Fruit fly (Drosophila melanogaster): ENCODE measurements around the gene EMC2B.
A peak's percentile ranks its signal among the peaks of the same experiment; 100 is the strongest.

The EMC2B gene

DNA sequence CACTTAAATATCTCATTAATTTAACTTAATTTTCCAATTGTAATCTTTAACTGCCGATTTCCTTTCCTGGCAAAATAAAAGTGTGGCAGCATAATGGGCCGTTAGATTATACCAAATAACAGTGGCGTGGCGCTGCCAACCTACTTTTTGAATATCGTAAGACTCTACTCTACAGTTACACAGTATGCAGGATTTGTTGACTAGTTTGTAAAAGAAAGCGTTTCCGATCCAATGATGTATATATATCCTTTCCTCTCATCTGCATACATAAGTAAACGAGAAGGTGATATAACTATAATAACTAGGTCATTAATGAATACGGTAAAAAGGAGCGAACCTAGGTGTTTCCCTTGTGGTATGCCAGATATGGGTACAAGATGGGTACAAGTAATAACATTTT lies at the start of gene EMC2B:
EMC2B (minus strand) TSS at position 98 of the 400 bp plus-strand sequence.
- TF ChIP-seq CG17801 (GFP tag; optimal IDR thresholded peaks at IDR 0.05; ENCODE audit: partially characterized antibody), result no peak

- TF ChIP-seq CG17801 (GFP tag; optimal IDR thresholded peaks at IDR 0.05; ENCODE audit: partially characterized antibody), result no peak
Measured at dm6 chr3R:17039993-17040807, 48.5 kb upstream of the EMC2B start, which contains the start of the genes CG18213 and Trm7-32. Gene CG18213, minus strand, starts transcription at chr3R:17040203. Gene Trm7-32, plus strand, starts transcription at chr3R:17040682.

- TF ChIP-seq CG17801 (GFP tag; optimal IDR thresholded peaks at IDR 0.05; ENCODE audit: partially characterized antibody), result no peak
Measured at dm6 chr3R:17035945-17036344, 44.3 kb upstream of the EMC2B start, which contains the start of gene CG4009. Gene CG4009, minus strand, starts transcription at chr3R:17036045.

dm6 chr3R:17031502-17031901 lies 39.8 kb upstream of the EMC2B start, which contains the start of gene CG31268:
Gene CG31268, plus strand, starts transcription at chr3R:17031802.
- no peak for TF ChIP-seq CG17801 (GFP tag; optimal IDR thresholded peaks at IDR 0.05; ENCODE audit: partially characterized antibody)

dm6 chr3R:17029796-17030195 lies 38.1 kb upstream of the EMC2B start:
- TF ChIP-seq CG17801 (GFP tag; optimal IDR thresholded peaks at IDR 0.05; ENCODE audit: partially characterized antibody), result no peak

DNA sequence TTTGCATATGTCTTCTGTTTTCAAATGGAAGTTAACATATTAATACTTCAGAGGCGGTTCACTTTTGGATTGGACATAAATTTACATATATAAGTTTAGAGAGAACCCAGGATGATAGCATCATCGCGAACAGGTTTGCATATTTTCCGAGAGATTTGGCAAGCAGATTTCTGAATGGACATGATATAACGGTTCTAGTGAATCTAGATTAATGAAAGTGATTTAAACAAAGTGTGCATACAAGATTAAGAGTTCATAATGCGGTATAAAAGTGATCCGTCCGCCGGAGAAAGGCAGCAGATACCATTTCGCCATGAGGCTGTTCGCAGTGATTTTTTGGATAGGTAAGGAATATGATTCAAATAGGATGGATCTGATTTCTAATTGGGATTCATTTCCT lies 36.7 kb upstream of the EMC2B start, which contains the start of gene CG5225:
CG5225 (plus strand) TSS at position 301 of the 400 bp plus-strand sequence.
- no peak for TF ChIP-seq CG17801 (GFP tag; optimal IDR thresholded peaks at IDR 0.05; ENCODE audit: partially characterized antibody)

DNA sequence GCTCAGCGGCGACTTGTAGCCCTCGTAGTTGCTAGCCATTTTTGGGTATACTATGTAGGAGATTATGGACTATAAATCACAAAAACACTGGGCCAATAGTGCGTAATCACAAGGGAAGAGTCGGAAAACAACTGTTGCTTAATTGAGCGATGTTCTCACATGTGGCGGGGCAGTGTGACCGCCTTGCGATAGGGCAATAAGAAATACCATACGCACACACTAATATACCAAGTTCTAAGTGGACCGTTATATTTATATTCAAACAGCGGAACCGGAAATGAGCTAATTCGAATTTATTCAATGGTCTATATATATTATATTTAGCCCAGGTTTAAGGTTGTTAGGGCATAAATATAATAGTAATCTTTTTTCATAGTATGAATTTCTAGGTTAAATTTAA lies 29.3 kb upstream of the EMC2B start, which contains the start of gene Adsl:
Adsl (minus strand) TSS at position 165 of the 400 bp plus-strand sequence.
- TF ChIP-seq CG17801 (GFP tag; optimal IDR thresholded peaks at IDR 0.05; ENCODE audit: partially characterized antibody), result peak; percentile 85

dm6 chr3R:17018902-17019527 lies 27.3 kb upstream of the EMC2B start:
- no peak for TF ChIP-seq CG17801 (GFP tag; optimal IDR thresholded peaks at IDR 0.05; ENCODE audit: partially characterized antibody)

DNA sequence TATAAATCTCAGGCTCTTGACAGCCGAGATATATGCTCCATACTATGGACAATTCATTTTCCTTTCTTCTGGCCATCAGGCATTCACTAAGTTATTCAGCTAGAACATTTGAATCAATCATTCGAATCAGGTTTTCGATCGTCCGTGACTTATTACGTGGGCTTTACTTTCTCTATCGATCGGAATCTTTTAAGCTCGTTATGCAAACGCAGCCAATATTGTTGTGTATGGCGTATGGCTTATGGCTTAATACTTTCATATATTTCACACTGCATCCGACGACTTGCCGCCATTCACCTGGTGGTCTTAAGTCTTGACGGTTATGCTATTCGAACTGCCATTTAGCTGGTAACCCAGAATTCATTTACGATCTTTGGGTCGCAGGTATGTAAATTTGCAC lies 24.5 kb upstream of the EMC2B start:
- TF ChIP-seq CG17801 (GFP tag; optimal IDR thresholded peaks at IDR 0.05; ENCODE audit: partially characterized antibody), result no peak

dm6 chr3R:17014276-17014675 lies 22.6 kb upstream of the EMC2B start, which contains the start of gene Pxd:
Gene Pxd, plus strand, starts transcription at chr3R:17014576.
- no peak for TF ChIP-seq CG17801 (GFP tag; optimal IDR thresholded peaks at IDR 0.05; ENCODE audit: partially characterized antibody)

DNA sequence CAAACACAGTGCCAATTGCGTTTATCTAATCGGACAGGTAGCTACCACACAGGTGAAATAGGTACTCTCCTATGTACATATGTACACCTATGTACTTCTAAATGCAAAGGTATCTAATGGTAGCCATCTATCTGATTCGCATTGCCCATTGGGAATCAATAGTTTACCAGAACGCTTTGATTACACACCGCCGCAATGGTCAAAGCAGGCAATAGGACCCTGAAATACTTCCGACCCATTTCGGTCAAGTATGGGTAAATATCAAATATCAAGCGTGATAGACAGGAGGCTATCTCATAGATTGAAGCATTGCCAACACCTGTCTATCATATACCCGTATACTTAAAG lies 17.0 kb upstream of the EMC2B start:
- TF ChIP-seq CG17801 (GFP tag; optimal IDR thresholded peaks at IDR 0.05; ENCODE audit: partially characterized antibody), result no peak

dm6 chr3R:17008018-17008674 lies 16.5 kb upstream of the EMC2B start, which contains the start of gene CG8907:
Gene CG8907, plus strand, starts transcription at chr3R:17008269.
- TF ChIP-seq CG17801 (GFP tag; optimal IDR thresholded peaks at IDR 0.05; ENCODE audit: partially characterized antibody), result no peak

- no peak for TF ChIP-seq CG17801 (GFP tag; optimal IDR thresholded peaks at IDR 0.05; ENCODE audit: partially characterized antibody)
Measured at dm6 chr3R:17007336-17007735, 15.7 kb upstream of the EMC2B start.

dm6 chr3R:17003468-17003867 lies 11.8 kb upstream of the EMC2B start:
- no peak for TF ChIP-seq CG17801 (GFP tag; optimal IDR thresholded peaks at IDR 0.05; ENCODE audit: partially characterized antibody)

Measured in ovary, adult (tissue).